Worm (Caenorhabditis elegans) whole organism, midembryonic: ENCODE measurements around the gene acdh-8.
A peak's percentile ranks its signal among the peaks of the same experiment; 100 is the strongest.

Source experiments
- T22C8.4 ChIP-seq: fragments of 200-800 bp; sonication (Bioruptor generic); IDR thresholded peaks from 2 replicates; pipeline ENCODE4 v1.3.6; 2022; ENCODE audit warnings: missing genetic modification characterization, missing compliant biosample characterization
- cog-1 ChIP-seq: sonication (generic microtip); optimal IDR thresholded peaks from 2 replicates; lab custom pipeline; 2016; ENCODE audit warnings: missing genetic modification characterization, missing compliant biosample characterization
- flt-1 ChIP-seq: fragments of 200-800 bp; sonication (Bioruptor generic); IDR thresholded peaks from 2 replicates; pipeline ENCODE4 v1.3.6; 2022; ENCODE audit warnings: missing genetic modification characterization, missing compliant biosample characterization
- klf-2 ChIP-seq: fragments of 200-800 bp; sonication (Bioruptor generic); conservative IDR thresholded peaks from 2 replicates; pipeline ENCODE4 v1.3.6; 2022; ENCODE audit warnings: missing genetic modification reagents, missing genetic modification characterization, missing compliant biosample characterization
- med-1 ChIP-seq: sonication (generic microtip); optimal IDR thresholded peaks from 2 replicates; lab custom pipeline; 2017; ENCODE audit warnings: missing genetic modification characterization, mild to moderate bottlenecking, missing compliant biosample characterization, antibody characterized with exemption, missing genetic modification reagents; ENCODE audit not compliant: insufficient read depth
- ref-1 ChIP-seq: fragments of 200-800 bp; sonication (Bioruptor generic); conservative IDR thresholded peaks from 2 replicates; pipeline ENCODE4 v1.3.6; 2022; ENCODE audit warnings: missing genetic modification reagents, missing genetic modification characterization, missing compliant biosample characterization
- tab-1 ChIP-seq: fragments of 200-800 bp; sonication (Bioruptor generic); IDR thresholded peaks from 2 replicates; pipeline ENCODE4 v1.3.6; 2022; ENCODE audit warnings: missing genetic modification characterization, missing compliant biosample characterization
- ztf-23 ChIP-seq: fragments of 200-800 bp; sonication (Bioruptor generic); IDR thresholded peaks from 2 replicates; pipeline ENCODE4 v1.3.6; 2022; ENCODE audit warnings: missing genetic modification reagents, missing genetic modification characterization, missing compliant biosample characterization
- ztf-29 ChIP-seq: fragments of 200-800 bp; sonication (Bioruptor generic); IDR thresholded peaks from 2 replicates; pipeline ENCODE4 v1.3.6; 2022; ENCODE audit warnings: missing genetic modification reagents, missing genetic modification characterization, missing compliant biosample characterization

The acdh-8 gene

ce11 chrII:5768274-5768820 is 25.9 kb upstream of the acdh-8 start:
- TF ChIP-seq ref-1 (GFP tag; lab: Robert Waterston, UW) (no peak), T22C8.4 (GFP tag; lab: Robert Waterston, UW) (no peak), tab-1 (no peak), cog-1 (tag; lab: Kevin White, UChicago) (no peak), ztf-23 (GFP tag; lab: Robert Waterston, UW) (no peak)

- peak; percentile 82 for TF ChIP-seq tab-1
- 0 out of 2 replicates have a peak, but pooled peaks have one; percentile 39 for TF ChIP-seq ref-1 (GFP tag; lab: Robert Waterston, UW)
- TF ChIP-seq klf-2 (GFP tag; lab: Robert Waterston, UW): no peak; the same call in 1 of the 2 replicates
- peak; percentile 50; the same call in 1 of the 2 replicates for TF ChIP-seq ztf-29
- no peak for TF ChIP-seq med-1
- peak; percentile 41; the same call in 1 of the 2 replicates for TF ChIP-seq T22C8.4 (GFP tag; lab: Robert Waterston, UW)
- TF ChIP-seq cog-1 (tag; lab: Kevin White, UChicago): peak; percentile 11
- peak; percentile 80 for TF ChIP-seq ztf-23 (GFP tag; lab: Robert Waterston, UW)
- peak; percentile 80; the same call in 1 of the 2 replicates for TF ChIP-seq flt-1 (GFP tag; lab: Robert Waterston, UW)
Measured at ce11 chrII:5772547-5773142, 21.6 kb upstream of the acdh-8 start.

- TF ChIP-seq tab-1 (no peak), cog-1 (tag; lab: Kevin White, UChicago) (no peak), med-1 (no peak)
Measured at ce11 chrII:5774120-5774519, 20.2 kb upstream of the acdh-8 start, which contains the start of the genes dmd-5 and F10C1.1. Gene dmd-5 (minus strand): TSS chrII:5774220. Gene F10C1.1 (plus strand): TSS chrII:5774229.

- TF ChIP-seq cog-1 (tag; lab: Kevin White, UChicago): no peak
- no peak for TF ChIP-seq flt-1 (GFP tag; lab: Robert Waterston, UW)
- no peak for TF ChIP-seq klf-2 (GFP tag; lab: Robert Waterston, UW)
- TF ChIP-seq tab-1: no peak
- TF ChIP-seq med-1: no peak
- TF ChIP-seq ztf-29: no peak
- no peak for TF ChIP-seq ref-1 (GFP tag; lab: Robert Waterston, UW)
- TF ChIP-seq ztf-23 (GFP tag; lab: Robert Waterston, UW): no peak
- TF ChIP-seq T22C8.4 (GFP tag; lab: Robert Waterston, UW): no peak
Measured at ce11 chrII:5774879-5775278, 19.4 kb upstream of the acdh-8 start.

- TF ChIP-seq tab-1: no peak
- TF ChIP-seq ztf-29: no peak
- no peak for TF ChIP-seq cog-1 (tag; lab: Kevin White, UChicago)
- no peak for TF ChIP-seq klf-2 (GFP tag; lab: Robert Waterston, UW)
- TF ChIP-seq ztf-23 (GFP tag; lab: Robert Waterston, UW): no peak
- TF ChIP-seq flt-1 (GFP tag; lab: Robert Waterston, UW): no peak
- no peak for TF ChIP-seq med-1
- TF ChIP-seq T22C8.4 (GFP tag; lab: Robert Waterston, UW): no peak
- TF ChIP-seq ref-1 (GFP tag; lab: Robert Waterston, UW): no peak
Measured at ce11 chrII:5777372-5777771, 16.9 kb upstream of the acdh-8 start.

ce11 chrII:5779866-5780265 is 14.4 kb upstream of the acdh-8 start:
- TF ChIP-seq flt-1 (GFP tag; lab: Robert Waterston, UW) (no peak), ztf-23 (GFP tag; lab: Robert Waterston, UW) (no peak), cog-1 (tag; lab: Kevin White, UChicago) (no peak), tab-1 (no peak), klf-2 (GFP tag; lab: Robert Waterston, UW) (no peak)

ce11 chrII:5781935-5782921 is 12.1 kb upstream of the acdh-8 start, which contains the start of gene K05F1.6:
Gene K05F1.6 (plus strand): TSS chrII:5782520.
- TF ChIP-seq tab-1 (peak; percentile 70; the same call in 1 of the 2 replicates), ztf-23 (GFP tag; lab: Robert Waterston, UW) (peak; percentile 84), klf-2 (GFP tag; lab: Robert Waterston, UW) (peak; percentile 68; the same call in 1 of the 2 replicates), T22C8.4 (GFP tag; lab: Robert Waterston, UW) (peak; percentile 60), cog-1 (tag; lab: Kevin White, UChicago) (peak; percentile 58), med-1 (no peak), ref-1 (GFP tag; lab: Robert Waterston, UW) (peak; percentile 54; the same call in 1 of the 2 replicates), ztf-29 (peak; percentile 42; the same call in 1 of the 2 replicates), flt-1 (GFP tag; lab: Robert Waterston, UW) (peak; percentile 64; the same call in 1 of the 2 replicates)

ce11 chrII:5785504-5785903 is 8.8 kb upstream of the acdh-8 start:
- no peak for TF ChIP-seq ztf-23 (GFP tag; lab: Robert Waterston, UW)
- TF ChIP-seq tab-1: no peak
- TF ChIP-seq T22C8.4 (GFP tag; lab: Robert Waterston, UW): no peak
- no peak for TF ChIP-seq med-1
- no peak for TF ChIP-seq flt-1 (GFP tag; lab: Robert Waterston, UW)
- TF ChIP-seq ref-1 (GFP tag; lab: Robert Waterston, UW): no peak
- TF ChIP-seq cog-1 (tag; lab: Kevin White, UChicago): no peak
- no peak for TF ChIP-seq klf-2 (GFP tag; lab: Robert Waterston, UW)
- no peak for TF ChIP-seq ztf-29

- TF ChIP-seq ztf-23 (GFP tag; lab: Robert Waterston, UW) (no peak), klf-2 (GFP tag; lab: Robert Waterston, UW) (no peak), flt-1 (GFP tag; lab: Robert Waterston, UW) (no peak), tab-1 (no peak), ref-1 (GFP tag; lab: Robert Waterston, UW) (no peak), med-1 (no peak), ztf-29 (no peak), cog-1 (tag; lab: Kevin White, UChicago) (no peak)
Measured at ce11 chrII:5788815-5789214, 5.5 kb upstream of the acdh-8 start, which contains the start of gene K05F1.13. Gene K05F1.13 (plus strand): TSS chrII:5789115.
